Worm (Caenorhabditis elegans) whole organism, young adult: ENCODE results near the gene R04A9.9.

ENCODE experiments used
- C17E4.6 ChIP-seq: fragments of 200-800 bp; sonication (Bioruptor generic); IDR thresholded peaks from 2 replicates; pipeline ENCODE4 v1.3.6; 2022; ENCODE audit warnings: missing genetic modification reagents, missing genetic modification characterization, missing compliant biosample characterization
- F22D6.2 ChIP-seq: sonication (generic microtip); optimal IDR thresholded peaks from 2 replicates; lab custom pipeline; 2016; ENCODE audit warnings: mild to moderate bottlenecking, missing genetic modification characterization, missing compliant biosample characterization
- F39B2.1 ChIP-seq: fragments of 200-800 bp; sonication (Bioruptor generic); IDR thresholded peaks from 2 replicates; pipeline ENCODE4 v1.3.6; 2022; ENCODE audit warnings: missing genetic modification reagents, missing genetic modification characterization, missing compliant biosample characterization
- T07F8.4 ChIP-seq: sonication (generic microtip); optimal IDR thresholded peaks from 2 replicates; lab custom pipeline; 2016; ENCODE audit warnings: mild to moderate bottlenecking, missing genetic modification characterization, moderate library complexity, missing compliant biosample characterization
- Y53G8AR.9 ChIP-seq: fragments of 200-800 bp; sonication (Bioruptor generic); conservative IDR thresholded peaks from 2 replicates; pipeline ENCODE4 v1.3.6; 2022; ENCODE audit warnings: missing genetic modification reagents, missing genetic modification characterization, missing compliant biosample characterization
- ZK185.1 ChIP-seq: sonication (generic microtip); optimal IDR thresholded peaks from 2 replicates; lab custom pipeline; 2016; ENCODE audit warnings: mild to moderate bottlenecking, missing genetic modification characterization, missing compliant biosample characterization; ENCODE audit not compliant: poor library complexity, severe bottlenecking
- akir-1 ChIP-seq: fragments of 200-800 bp; sonication (Bioruptor generic); optimal IDR thresholded peaks from 2 replicates; lab custom pipeline; 2018; ENCODE audit warnings: mild to moderate bottlenecking, missing genetic modification characterization, moderate library complexity, missing compliant biosample characterization
- aptf-2 ChIP-seq: fragments of 200-800 bp; sonication (Bioruptor generic); conservative IDR thresholded peaks from 2 replicates; pipeline ENCODE4 v1.3.6; 2022; ENCODE audit warnings: missing genetic modification reagents, missing genetic modification characterization, missing compliant biosample characterization
- atf-7 ChIP-seq: sonication (generic microtip); optimal IDR thresholded peaks from 2 replicates; lab custom pipeline; 2017; ENCODE audit warnings: mild to moderate bottlenecking, missing genetic modification characterization, missing compliant biosample characterization
- athp-1 ChIP-seq: sonication (generic microtip); optimal IDR thresholded peaks from 2 replicates; lab custom pipeline; 2017; ENCODE audit warnings: mild to moderate bottlenecking, missing genetic modification characterization, missing compliant biosample characterization
- attf-3 ChIP-seq: fragments of 200-800 bp; sonication (Bioruptor generic); conservative IDR thresholded peaks from 2 replicates; pipeline ENCODE4 v1.3.6; 2022; ENCODE audit warnings: missing genetic modification reagents, missing genetic modification characterization, missing compliant biosample characterization
- attf-5 ChIP-seq: fragments of 200-800 bp; sonication (Bioruptor generic); optimal IDR thresholded peaks from 2 replicates; lab custom pipeline; 2018; ENCODE audit warnings: mild to moderate bottlenecking, missing genetic modification characterization, missing compliant biosample characterization
- attf-6 ChIP-seq: fragments of 200-800 bp; sonication (Bioruptor generic); IDR thresholded peaks from 2 replicates; pipeline ENCODE4 v1.3.6; 2022; ENCODE audit warnings: missing genetic modification reagents, missing genetic modification characterization, missing compliant biosample characterization
- bed-2 ChIP-seq: fragments of 200-800 bp; sonication (Bioruptor generic); IDR thresholded peaks from 2 replicates; pipeline ENCODE4 v1.3.6; 2022; ENCODE audit warnings: missing genetic modification reagents, missing genetic modification characterization, missing compliant biosample characterization
- cebp-1 ChIP-seq, 2 experiments: fragments of 200-800 bp in 1 of 2; sonication (Bioruptor generic) in 1 of 2; sonication (generic microtip) in 1 of 2; IDR thresholded peaks in 1 of 2; optimal IDR thresholded peaks in 1 of 2; 2 replicates each; pipeline versions ENCODE4 v1.3.6 to Lab custom; 2017 to 2022; ENCODE audit warnings: missing compliant biosample characterization in 2 of 2, missing genetic modification characterization in 2 of 2, mild to moderate bottlenecking in 1 of 2, missing genetic modification reagents in 1 of 2, moderate library complexity in 1 of 2
- ceh-100 ChIP-seq: fragments of 200-800 bp; sonication (Bioruptor generic); IDR thresholded peaks from 2 replicates; pipeline ENCODE4 v1.3.6; 2022; ENCODE audit warnings: missing genetic modification reagents, missing genetic modification characterization, missing compliant biosample characterization
- ceh-40 ChIP-seq: fragments of 200-800 bp; sonication (Bioruptor generic); IDR thresholded peaks from 2 replicates; pipeline ENCODE4 v1.3.6; 2022; ENCODE audit warnings: missing genetic modification characterization, missing compliant biosample characterization
- ceh-58 ChIP-seq: fragments of 200-800 bp; sonication (Bioruptor generic); IDR thresholded peaks from 2 replicates; pipeline ENCODE4 v1.3.6; 2022; ENCODE audit warnings: missing genetic modification characterization, missing compliant biosample characterization
- dox-1 ChIP-seq: fragments of 200-800 bp; sonication (Bioruptor generic); IDR thresholded peaks from 2 replicates; pipeline ENCODE4 v1.3.6; 2022; ENCODE audit warnings: missing genetic modification reagents, missing genetic modification characterization, missing compliant biosample characterization
- hmg-1.2 ChIP-seq: fragments of 200-800 bp; sonication (Bioruptor generic); IDR thresholded peaks from 2 replicates; pipeline ENCODE4 v1.3.6; 2022; ENCODE audit warnings: missing genetic modification reagents, missing genetic modification characterization, missing compliant biosample characterization
- let-607 ChIP-seq, 2 experiments: fragments of 200-800 bp in 1 of 2; sonication (Bioruptor generic) in 1 of 2; sonication (generic microtip) in 1 of 2; optimal IDR thresholded peaks; 2 replicates each; lab custom pipeline; 2016 to 2018; ENCODE audit warnings: mild to moderate bottlenecking in 2 of 2, missing compliant biosample characterization in 2 of 2, missing genetic modification characterization in 2 of 2, moderate library complexity in 2 of 2, missing genotype in 1 of 2
- lin-35 ChIP-seq, 3 experiments: fragments of 150-350 bp in 2 of 3; sonication (generic microtip) in 1 of 3; optimal IDR thresholded peaks; 2 replicates each; lab custom pipeline; 2014 to 2018; ENCODE audit warnings: missing biosample characterization in 3 of 3, missing genetic modification characterization in 3 of 3, missing genetic modification reagents in 3 of 3
- lin-40 ChIP-seq: sonication (generic microtip); optimal IDR thresholded peaks from 2 replicates; lab custom pipeline; 2016; ENCODE audit warnings: missing genetic modification characterization, mild to moderate bottlenecking, missing compliant biosample characterization, missing genotype, missing genetic modification reagents
- lin-54 ChIP-seq: fragments of 200-800 bp; sonication (Bioruptor generic); optimal IDR thresholded peaks from 2 replicates; lab custom pipeline; 2018; ENCODE audit warnings: mild to moderate bottlenecking, missing genetic modification characterization, missing compliant biosample characterization
- lir-1 ChIP-seq: fragments of 200-800 bp; sonication (Bioruptor generic); conservative IDR thresholded peaks from 2 replicates; pipeline ENCODE4 v1.3.6; 2022; ENCODE audit warnings: missing genetic modification reagents, missing genetic modification characterization, missing compliant biosample characterization
- lsl-1 ChIP-seq: fragments of 200-800 bp; sonication (Bioruptor generic); optimal IDR thresholded peaks from 2 replicates; lab custom pipeline; 2018; ENCODE audit warnings: mild to moderate bottlenecking, missing genetic modification characterization, moderate library complexity, missing compliant biosample characterization
- madf-10 ChIP-seq: sonication (generic microtip); optimal IDR thresholded peaks from 2 replicates; lab custom pipeline; 2016; ENCODE audit warnings: mild to moderate bottlenecking, missing genetic modification characterization, missing compliant biosample characterization
- madf-3 ChIP-seq: fragments of 200-800 bp; sonication (Bioruptor generic); IDR thresholded peaks from 2 replicates; pipeline ENCODE4 v1.3.6; 2022; ENCODE audit warnings: missing genetic modification reagents, missing genetic modification characterization, missing compliant biosample characterization
- mcd-1 ChIP-seq: fragments of 200-800 bp; sonication (Bioruptor generic); IDR thresholded peaks from 2 replicates; pipeline ENCODE4 v1.3.6; 2022; ENCODE audit warnings: missing genetic modification reagents, missing genetic modification characterization, missing compliant biosample characterization
- mes-4 ChIP-seq: sonication (generic microtip); optimal IDR thresholded peaks from 2 replicates; lab custom pipeline; 2016; ENCODE audit warnings: missing genotype, missing genetic modification characterization, missing compliant biosample characterization
- nfya-1 ChIP-seq: sonication (generic microtip); optimal IDR thresholded peaks from 2 replicates; lab custom pipeline; 2017; ENCODE audit warnings: antibody characterized with exemption, missing compliant biosample characterization, missing genetic modification characterization, borderline replicate concordance; ENCODE audit not compliant: insufficient read depth
- nhr-179 ChIP-seq: sonication (generic microtip); optimal IDR thresholded peaks from 2 replicates; lab custom pipeline; 2016; ENCODE audit warnings: mild to moderate bottlenecking, missing genetic modification characterization, missing compliant biosample characterization
- nhr-80 ChIP-seq: sonication (generic microtip); optimal IDR thresholded peaks from 2 replicates; lab custom pipeline; 2016; ENCODE audit warnings: missing genetic modification characterization, missing compliant biosample characterization
- rcor-1 ChIP-seq: fragments of 200-800 bp; sonication (Bioruptor generic); IDR thresholded peaks from 2 replicates; pipeline ENCODE4 v1.3.6; 2022; ENCODE audit warnings: missing genetic modification reagents, missing genetic modification characterization, missing compliant biosample characterization
- sdz-38 ChIP-seq: sonication (generic microtip); optimal IDR thresholded peaks from 2 replicates; lab custom pipeline; 2016; ENCODE audit warnings: missing genotype, missing genetic modification characterization, missing compliant biosample characterization
- sea-2 ChIP-seq: fragments of 200-800 bp; sonication (Bioruptor generic); IDR thresholded peaks from 2 replicates; pipeline ENCODE4 v1.3.6; 2022; ENCODE audit warnings: missing genetic modification characterization, missing compliant biosample characterization
- snpc-1.3 ChIP-seq: sonication (generic microtip); optimal IDR thresholded peaks from 2 replicates; lab custom pipeline; 2017; ENCODE audit warnings: missing genetic modification characterization, mild to moderate bottlenecking, missing compliant biosample characterization, antibody characterized with exemption, moderate library complexity, missing genotype, missing genetic modification reagents; ENCODE audit not compliant: insufficient read depth
- tbp1 ChIP-seq: fragments of 200-800 bp; sonication (Bioruptor generic); optimal IDR thresholded peaks from 2 replicates; lab custom pipeline; 2018; ENCODE audit warnings: mild to moderate bottlenecking, missing genetic modification characterization, missing compliant biosample characterization
- tlf-1 ChIP-seq: fragments of 200-800 bp; sonication (Bioruptor generic); optimal IDR thresholded peaks from 2 replicates; lab custom pipeline; 2018; ENCODE audit warnings: mild to moderate bottlenecking, missing genetic modification characterization, missing compliant biosample characterization
- zfh-2 ChIP-seq: fragments of 200-800 bp; sonication (Bioruptor generic); conservative IDR thresholded peaks from 2 replicates; pipeline ENCODE4 v1.3.6; 2022; ENCODE audit warnings: missing genetic modification reagents, missing genetic modification characterization, missing compliant biosample characterization
- ztf-18 ChIP-seq: sonication (generic microtip); optimal IDR thresholded peaks from 2 replicates; lab custom pipeline; 2016; ENCODE audit warnings: missing genotype, mild to moderate bottlenecking, missing genetic modification characterization, missing compliant biosample characterization
- ztf-22 ChIP-seq: fragments of 200-800 bp; sonication (Bioruptor generic); optimal IDR thresholded peaks from 2 replicates; lab custom pipeline; 2018; ENCODE audit warnings: mild to moderate bottlenecking, missing genetic modification characterization, moderate library complexity, missing compliant biosample characterization
- ztf-25 ChIP-seq: fragments of 200-800 bp; sonication (Bioruptor generic); IDR thresholded peaks from 2 replicates; pipeline ENCODE4 v1.3.6; 2022; ENCODE audit warnings: missing genetic modification reagents, missing genetic modification characterization, missing compliant biosample characterization
- ztf-28 ChIP-seq: fragments of 200-800 bp; sonication (Bioruptor generic); IDR thresholded peaks from 2 replicates; pipeline ENCODE4 v1.3.6; 2022; ENCODE audit warnings: missing genetic modification reagents, missing genetic modification characterization, missing compliant biosample characterization

R04A9.9 gene

DNA sequence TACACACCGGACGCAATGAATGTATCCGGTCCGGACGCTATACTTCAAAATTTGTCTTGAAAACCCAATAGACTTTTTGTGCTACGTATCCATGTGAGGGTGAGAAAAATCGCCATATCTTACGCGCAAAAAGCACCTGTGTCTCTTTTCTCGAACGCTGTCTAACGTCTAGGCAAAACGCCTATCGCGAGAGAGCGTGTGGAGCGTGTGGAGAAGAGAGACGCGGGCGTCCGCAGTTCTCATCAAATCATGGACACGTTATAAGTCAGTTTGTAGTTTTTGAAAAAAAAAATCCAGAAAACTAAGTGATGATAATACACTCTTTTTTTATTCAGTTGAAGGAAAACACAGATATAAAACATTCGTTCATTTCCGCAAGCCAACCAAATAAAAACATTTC, 9.3 kb downstream of the R04A9.9 start:
- TF ChIP-seq cebp-1 (GFP tag; IDR thresholded peaks at IDR 0.05; lab: Robert Waterston, UW) = no peak
- no peak for TF ChIP-seq cebp-1 (tag; optimal IDR thresholded peaks at IDR 0.05; lab: Kevin White, UChicago)
- TF ChIP-seq nhr-80 (tag; lab: Kevin White, UChicago) = peak; percentile 16
- TF ChIP-seq tbp1 = no peak
- no peak for TF ChIP-seq aptf-2
- peak; percentile 45 for TF ChIP-seq attf-5 (GFP tag; lab: Kevin White, UChicago)
- no peak for TF ChIP-seq mes-4 (tag; lab: Kevin White, UChicago)
- TF ChIP-seq mcd-1 (GFP tag; lab: Robert Waterston, UW) = 0 out of 2 replicates have a peak, but pooled peaks have one; percentile 7
- no peak for TF ChIP-seq attf-3
- 0 out of 2 replicates have a peak, but pooled peaks have one; percentile 22 for TF ChIP-seq dox-1 (GFP tag; lab: Robert Waterston, UW)
- no peak for TF ChIP-seq madf-3
- TF ChIP-seq athp-1 (tag; lab: Kevin White, UChicago) = no peak
- TF ChIP-seq F39B2.1 (GFP tag; lab: Robert Waterston, UW) = no peak
- TF ChIP-seq lin-54 = no peak
- no peak for TF ChIP-seq lsl-1
- no peak for TF ChIP-seq lir-1 (GFP tag; lab: Robert Waterston, UW)
- TF ChIP-seq bed-2 (GFP tag; lab: Robert Waterston, UW) = no peak
- TF ChIP-seq snpc-1.3 (tag; lab: Kevin White, UChicago) = no peak
- TF ChIP-seq let-607 (tag; optimal IDR thresholded peaks at IDR 0.05; lab: Kevin White, UChicago) = peak; percentile 57 to 62
- TF ChIP-seq lin-40 (tag; lab: Kevin White, UChicago) = peak; percentile 26
- peak; percentile 53; the same call in 1 of the 2 replicates for TF ChIP-seq hmg-1.2 (GFP tag; lab: Robert Waterston, UW)
- TF ChIP-seq, all 124 proteins: peak for 7

DNA sequence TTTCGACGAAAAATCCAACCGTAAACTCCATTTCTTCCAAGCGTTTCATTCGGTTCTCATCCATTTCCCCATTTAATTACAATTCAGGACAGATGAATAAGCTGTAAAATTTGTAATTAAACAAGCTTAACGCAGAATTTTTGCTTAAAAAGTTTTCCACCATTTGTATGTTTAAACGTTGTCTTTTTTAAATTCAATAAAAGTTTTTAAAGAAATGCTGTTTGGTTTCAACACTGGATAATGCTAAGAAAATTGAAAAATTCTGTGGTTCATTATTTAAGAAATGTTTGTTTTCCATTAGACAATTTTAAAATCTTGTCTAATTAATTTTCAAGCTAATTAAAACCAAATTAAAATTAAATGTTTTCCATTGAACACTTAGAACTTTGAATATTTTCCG, 9.9 kb downstream of the R04A9.9 start, which contains the start of gene R04A9.3:
Gene R04A9.3 (minus strand): TSS at position 101 of the 400 bp plus-strand sequence.
- TF ChIP-seq F22D6.2 (tag; lab: Kevin White, UChicago) (no peak), akir-1 (no peak), sea-2 (no peak), ceh-100 (no peak), ztf-28 (no peak), ZK185.1 (no peak), Y53G8AR.9 (GFP tag; lab: Robert Waterston, UW) (no peak), rcor-1 (GFP tag; lab: Robert Waterston, UW) (no peak), lin-35 (GFP tag; optimal IDR thresholded peaks at IDR 0.05; lab: Kevin White, UChicago) (no peak), attf-6 (GFP tag; lab: Robert Waterston, UW) (no peak), tlf-1 (no peak), ztf-22 (GFP tag; lab: Kevin White, UChicago) (no peak), C17E4.6 (GFP tag; lab: Robert Waterston, UW) (no peak), ceh-58 (GFP tag; lab: Robert Waterston, UW) (no peak), attf-5 (GFP tag; lab: Kevin White, UChicago) (no peak), zfh-2 (no peak), lin-54 (no peak), ztf-25 (GFP tag; lab: Robert Waterston, UW) (no peak)

DNA sequence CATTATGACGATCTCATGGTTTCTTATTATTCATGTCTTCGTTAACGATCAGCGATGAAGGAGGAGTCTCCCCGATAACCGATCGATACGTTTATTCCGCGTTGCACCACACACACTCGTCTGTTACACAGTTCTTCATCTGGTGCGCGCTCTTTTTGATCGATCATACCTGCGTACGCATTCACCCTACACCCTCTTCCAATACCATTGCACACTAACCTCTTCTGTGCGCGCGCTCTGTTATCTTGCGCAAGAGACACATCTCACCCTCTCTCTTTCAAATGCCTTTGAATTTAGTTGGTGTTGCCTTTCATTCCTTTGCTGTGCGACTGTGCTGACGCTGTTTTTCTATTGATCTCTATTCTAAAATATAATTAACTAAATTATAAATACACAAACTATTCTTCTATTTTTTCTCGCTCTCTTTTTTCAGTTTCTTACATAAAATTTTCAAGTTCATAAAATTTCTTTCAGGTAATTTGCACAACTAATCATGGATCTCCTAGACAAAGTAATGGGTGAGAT, 18.5 kb downstream of the R04A9.9 start, which contains the start of gene nrde-3:
Gene nrde-3 (plus strand): TSS at position 475 of the 525 bp plus-strand sequence.
- TF ChIP-seq sdz-38 (tag; lab: Kevin White, UChicago) (no peak), ceh-40 (GFP tag; lab: Robert Waterston, UW) (no peak), lin-40 (tag; lab: Kevin White, UChicago) (no peak), T07F8.4 (tag; lab: Kevin White, UChicago) (no peak), nhr-179 (tag; lab: Kevin White, UChicago) (no peak), madf-10 (tag; lab: Kevin White, UChicago) (no peak), ztf-18 (tag; lab: Kevin White, UChicago) (no peak), attf-6 (GFP tag; lab: Robert Waterston, UW) (no peak), atf-7 (no peak), lin-54 (no peak), nfya-1 (tag; lab: Kevin White, UChicago) (no peak)
